Worm (Caenorhabditis elegans): ENCODE results near the gene tiar-1.

The tiar-1 gene

DNA sequence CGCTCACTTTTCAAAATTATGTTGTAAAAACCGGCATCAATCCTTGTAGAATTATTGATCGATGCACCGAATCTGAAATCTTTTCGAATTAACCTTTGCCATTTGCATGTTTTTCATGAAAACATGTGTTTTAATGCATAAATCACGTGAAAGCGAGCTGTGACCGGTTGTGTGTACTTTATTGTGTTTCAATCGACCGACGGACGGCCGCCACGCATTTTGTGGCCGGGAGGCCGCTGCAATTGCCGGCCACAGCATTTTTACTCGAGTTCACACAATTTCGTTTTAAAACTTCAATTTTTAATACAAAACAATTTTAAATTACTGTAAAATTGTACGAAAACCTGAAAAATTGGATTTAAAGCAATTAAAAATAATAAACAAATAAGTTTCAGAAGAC is 25.7 kb downstream of the tiar-1 start, which contains the start of gene C25H3.11 (continued):
- TF ChIP-seq lsy-27 (tag; optimal IDR thresholded peaks at IDR 0.05; ENCODE audit: borderline replicate concordance, insufficient read depth): no peak
- TF ChIP-seq zim-3 (tag; optimal IDR thresholded peaks at IDR 0.05): no peak
- no peak for TF ChIP-seq Y95B8A.8 (GFP tag; IDR thresholded peaks at IDR 0.05)
- no peak for TF ChIP-seq F39B2.1 (GFP tag; IDR thresholded peaks at IDR 0.05)
- no peak for TF ChIP-seq hmg-20 (GFP tag; IDR thresholded peaks at IDR 0.05)
- no peak for TF ChIP-seq sea-2 (GFP tag; IDR thresholded peaks at IDR 0.05)
- peak; percentile 21 for TF ChIP-seq tlf-1 (GFP tag; optimal IDR thresholded peaks at IDR 0.05)

DNA sequence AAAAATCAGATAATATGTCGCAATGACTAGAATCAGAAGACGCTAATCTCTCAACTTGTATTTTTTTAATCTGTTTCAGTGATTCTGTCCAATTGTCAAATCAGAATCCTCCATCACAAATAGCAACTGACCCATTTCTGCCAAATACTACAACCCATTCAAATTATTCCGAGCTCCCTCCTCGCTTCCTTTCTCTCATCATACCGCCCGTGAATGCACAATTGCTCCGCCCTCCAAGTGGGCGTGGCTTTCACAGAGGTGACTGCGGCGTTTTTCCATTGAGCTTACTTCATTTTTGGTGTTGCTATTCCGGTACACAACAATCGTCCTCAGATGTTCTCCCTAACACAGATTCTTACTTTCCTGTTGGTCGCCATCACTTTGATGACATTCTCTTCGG is 33.9 kb downstream of the tiar-1 start, which contains the start of gene flp-27:
flp-27 (plus strand) TSS at position 301 of the 400 bp plus-strand sequence.
- TF ChIP-seq ztf-22 (GFP tag; optimal IDR thresholded peaks at IDR 0.05): no peak
- no peak for TF ChIP-seq bed-1 (GFP tag; IDR thresholded peaks at IDR 0.05)
- no peak for TF ChIP-seq lsl-1 (GFP tag; optimal IDR thresholded peaks at IDR 0.05)
- TF ChIP-seq nhr-90 (tag; optimal IDR thresholded peaks at IDR 0.05): no peak
- TF ChIP-seq ets-4 (GFP tag; optimal IDR thresholded peaks at IDR 0.05): no peak

DNA sequence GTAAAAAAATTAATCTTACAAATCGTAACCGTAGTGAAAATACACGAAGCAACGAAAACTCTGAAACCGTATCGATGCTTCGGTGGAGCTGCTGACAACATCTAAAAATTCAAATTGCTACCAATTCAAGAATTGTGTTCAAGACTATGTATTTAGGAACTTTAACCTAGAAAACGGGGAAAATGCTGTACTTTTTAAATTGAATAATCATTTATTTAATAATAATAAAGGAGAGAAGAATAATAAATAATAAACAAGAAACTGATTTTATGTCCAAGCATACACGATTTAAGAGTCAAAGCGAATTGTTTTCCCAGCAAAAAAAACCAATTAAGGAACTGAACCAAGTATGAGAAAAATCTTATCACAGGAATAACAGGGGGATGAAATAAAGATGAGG is 45.0 kb downstream of the tiar-1 start, which contains the start of gene C25H3.17:
C25H3.17 (minus strand) TSS at position 101 of the 400 bp plus-strand sequence.
- TF ChIP-seq snpc-4 (GFP tag; optimal IDR thresholded peaks at IDR 0.05) (no peak), snpc-4 (tag; optimal IDR thresholded peaks at IDR 0.05) (no peak), cebp-1 (GFP tag; IDR thresholded peaks at IDR 0.05) (no peak), cebp-1 (tag; optimal IDR thresholded peaks at IDR 0.05) (no peak), F57C9.4 (tag; optimal IDR thresholded peaks at IDR 0.05) (no peak), F37B4.10 (GFP tag; IDR thresholded peaks at IDR 0.05) (no peak), Y79H2A.3 (GFP tag; conservative IDR thresholded peaks at IDR 0.05) (no peak), ztf-25 (GFP tag; IDR thresholded peaks at IDR 0.05) (no peak), hlh-12 (tag; optimal IDR thresholded peaks at IDR 0.05) (no peak), xnd-1 (tag; optimal IDR thresholded peaks at IDR 0.05) (no peak), mcd-1 (GFP tag; IDR thresholded peaks at IDR 0.05) (no peak), hmg-20 (GFP tag; IDR thresholded peaks at IDR 0.05) (no peak), let-526 (GFP tag; IDR thresholded peaks at IDR 0.05) (no peak), fkh-3 (tag; optimal IDR thresholded peaks at IDR 0.05) (no peak), snpc-1.3 (tag; optimal IDR thresholded peaks at IDR 0.05; ENCODE audit: insufficient read depth) (no peak), B0019.2 (GFP tag; conservative IDR thresholded peaks at IDR 0.05) (no peak)

ce11 chrII:5668830-5669229 is 45.8 kb downstream of the tiar-1 start, which contains the start of gene C25H3.7:
TSS of gene C25H3.7 (minus strand) at chrII:5668930.
- TF ChIP-seq atf-7 (tag; optimal IDR thresholded peaks at IDR 0.05): no peak
- TF ChIP-seq F22D6.2 (tag; optimal IDR thresholded peaks at IDR 0.05): no peak
- TF ChIP-seq chd-7 (tag; optimal IDR thresholded peaks at IDR 0.05): no peak
- TF ChIP-seq lsl-1 (GFP tag; optimal IDR thresholded peaks at IDR 0.05): no peak
- no peak for TF ChIP-seq fkh-3 (tag; optimal IDR thresholded peaks at IDR 0.05)

- TF ChIP-seq B0261.1 (tag; optimal IDR thresholded peaks at IDR 0.05) (peak; percentile 7), tbp1 (GFP tag; optimal IDR thresholded peaks at IDR 0.05) (peak; percentile 69), mel-28 (tag; optimal IDR thresholded peaks at IDR 0.05; ENCODE audit: borderline replicate concordance) (no peak), rpc-1 (optimal IDR thresholded peaks at IDR 0.05) (peak; percentile 20), rpc-1 (tag; optimal IDR thresholded peaks at IDR 0.05) (peak; percentile 62), rcor-1 (GFP tag; IDR thresholded peaks at IDR 0.05) (no peak)
Observed at ce11 chrII:5667540-5667939, 47.1 kb downstream of the tiar-1 start.
